Worm (Caenorhabditis elegans) whole organism, L4/young adult: ENCODE measurements around the gene srsx-34.

ENCODE experiments used
- W03F9.2 ChIP-seq: fragments of 150-350 bp; optimal IDR thresholded peaks from 2 replicates; lab custom pipeline; 2014; ENCODE audit warnings: missing biosample characterization, missing genetic modification characterization
- dao-5 ChIP-seq: sonication (generic microtip); optimal IDR thresholded peaks from 2 replicates; lab custom pipeline; 2016; ENCODE audit warnings: missing genotype, missing genetic modification characterization, moderate library complexity, missing compliant biosample characterization

ce11 chrV:9013765-9014164 lies 22.0 kb upstream of the srsx-34 start, which contains the start of gene srh-201:
- TF ChIP-seq W03F9.2 (tag; lab: Kevin White, UChicago) (no peak), dao-5 (tag; lab: Kevin White, UChicago) (no peak)
